Worm (Caenorhabditis elegans) whole organism, midembryonic: Measurements from ENCODE around the gene txt-8.
"Not testable (repeated sequence)": the region's sequence is repeated elsewhere in the genome, so short reads cannot be mapped to it uniquely, and the experiment has no call there.

Experiments used
- T22C8.4 ChIP-seq: fragments of 200-800 bp; sonication (Bioruptor generic); IDR thresholded peaks from 2 replicates; pipeline ENCODE4 v1.3.6; 2022; ENCODE audit warnings: missing genetic modification characterization, missing compliant biosample characterization
- cog-1 ChIP-seq: sonication (generic microtip); optimal IDR thresholded peaks from 2 replicates; lab custom pipeline; 2016; ENCODE audit warnings: missing genetic modification characterization, missing compliant biosample characterization
- flt-1 ChIP-seq: fragments of 200-800 bp; sonication (Bioruptor generic); IDR thresholded peaks from 2 replicates; pipeline ENCODE4 v1.3.6; 2022; ENCODE audit warnings: missing genetic modification characterization, missing compliant biosample characterization
- tab-1 ChIP-seq: fragments of 200-800 bp; sonication (Bioruptor generic); IDR thresholded peaks from 2 replicates; pipeline ENCODE4 v1.3.6; 2022; ENCODE audit warnings: missing genetic modification characterization, missing compliant biosample characterization
- ztf-29 ChIP-seq: fragments of 200-800 bp; sonication (Bioruptor generic); IDR thresholded peaks from 2 replicates; pipeline ENCODE4 v1.3.6; 2022; ENCODE audit warnings: missing genetic modification reagents, missing genetic modification characterization, missing compliant biosample characterization

ce11 chrV:18404767-18405166 is 9.4 kb upstream of the txt-8 start, which contains the start of gene srh-209:
- TF ChIP-seq T22C8.4; flt-1 (GFP tag; lab: Robert Waterston, UW); tab-1 (GFP tag; lab: Robert Waterston, UW); cog-1 (tag; lab: Kevin White, UChicago); ztf-29 (GFP tag; lab: Robert Waterston, UW): not testable (repeated sequence)
